Worm (Caenorhabditis elegans) whole organism, L4 larva: ENCODE measurements around the gene pat-6.
A peak's percentile ranks its signal among the peaks of the same experiment; 100 is the strongest.

ENCODE experiments used
- F44E2.7 ChIP-seq: fragments of 200-800 bp; sonication (Bioruptor generic); IDR thresholded peaks from 2 replicates; pipeline ENCODE4 v2.1.2; 2022; ENCODE audit warnings: missing genetic modification characterization, missing compliant biosample characterization
- F49E8.2 ChIP-seq: sonication (generic microtip); optimal IDR thresholded peaks from 2 replicates; lab custom pipeline; 2016; ENCODE audit warnings: missing compliant biosample characterization, mild to moderate bottlenecking, missing genetic modification characterization, borderline replicate concordance
- R02D3.7 ChIP-seq: fragments of 150-350 bp; sonication (generic microtip); optimal IDR thresholded peaks from 3 replicates; lab custom pipeline; 2014; ENCODE audit warnings: missing biosample characterization, missing genetic modification characterization
- T20F7.1 ChIP-seq: fragments of 200-800 bp; sonication (Bioruptor generic); optimal IDR thresholded peaks from 2 replicates; lab custom pipeline; 2018; ENCODE audit warnings: mild to moderate bottlenecking, missing genetic modification characterization, missing compliant biosample characterization
- Y48G9A.11 ChIP-seq: fragments of 200-800 bp; sonication (Bioruptor generic); IDR thresholded peaks from 2 replicates; pipeline ENCODE4 v1.3.6; 2022; ENCODE audit warnings: missing genetic modification reagents, missing genetic modification characterization, missing compliant biosample characterization
- Y5F2A.4 ChIP-seq: fragments of 200-800 bp; sonication (Bioruptor generic); optimal IDR thresholded peaks from 2 replicates; lab custom pipeline; 2018; ENCODE audit warnings: mild to moderate bottlenecking, missing genetic modification characterization, missing compliant biosample characterization
- aha-1 ChIP-seq: fragments of 150-350 bp; peaks from one replicate; lab custom pipeline; 2014; ENCODE audit warnings: missing biosample characterization, missing genetic modification characterization
- ama-1 ChIP-seq: fragments of 150-350 bp; optimal IDR thresholded peaks from 2 replicates; lab custom pipeline; 2014; ENCODE audit warnings: inconsistent platforms, mixed read lengths
- ceh-20 ChIP-seq: fragments of 200-800 bp; sonication (Bioruptor generic); IDR thresholded peaks from 2 replicates; pipeline ENCODE4 v1.3.6; 2022; ENCODE audit warnings: missing genetic modification reagents, missing genetic modification characterization, missing compliant biosample characterization
- ceh-28 ChIP-seq: fragments of 150-350 bp; optimal IDR thresholded peaks from 2 replicates; lab custom pipeline; 2014; ENCODE audit warnings: missing biosample characterization, missing genetic modification reagents, missing genetic modification characterization
- ceh-44 ChIP-seq: fragments of 200-800 bp; sonication (Bioruptor generic); IDR thresholded peaks from 2 replicates; pipeline ENCODE4 v1.3.6; 2022; ENCODE audit warnings: missing genetic modification reagents, missing genetic modification characterization, missing compliant biosample characterization
- ceh-82 ChIP-seq: sonication (generic microtip); optimal IDR thresholded peaks from 2 replicates; lab custom pipeline; 2017; ENCODE audit warnings: missing biosample characterization, missing genetic modification characterization
- ces-1 ChIP-seq: fragments of 150-350 bp; sonication (generic microtip); optimal IDR thresholded peaks from 4 replicates; lab custom pipeline; 2014; ENCODE audit warnings: missing biosample characterization, missing genetic modification reagents, missing genetic modification characterization
- daf-16 ChIP-seq, 3 experiments: sonication (generic microtip); optimal IDR thresholded peaks; 2 replicates each; lab custom pipeline; 2016 to 2017; ENCODE audit warnings: missing genetic modification characterization in 3 of 3, missing genetic modification reagents in 3 of 3, mild to moderate bottlenecking in 2 of 3, missing compliant biosample characterization in 2 of 3, missing biosample characterization in 1 of 3, moderate library complexity in 1 of 3
- dmd-9 ChIP-seq: fragments of 200-800 bp; sonication (Bioruptor generic); IDR thresholded peaks from 2 replicates; pipeline ENCODE4 v1.3.6; 2022; ENCODE audit warnings: missing genetic modification reagents, missing genetic modification characterization, missing compliant biosample characterization
- dpl-1 ChIP-seq: fragments of 150-350 bp; optimal IDR thresholded peaks from 2 replicates; lab custom pipeline; 2014; ENCODE audit warnings: missing biosample characterization, missing genetic modification reagents, missing genetic modification characterization
- duxl-1 ChIP-seq: sonication (generic microtip); optimal IDR thresholded peaks from 2 replicates; lab custom pipeline; 2016; ENCODE audit warnings: mild to moderate bottlenecking, missing genetic modification characterization, moderate library complexity, missing compliant biosample characterization; ENCODE audit not compliant: poor library complexity
- dve-1 ChIP-seq: sonication (generic microtip); optimal IDR thresholded peaks from 2 replicates; lab custom pipeline; 2017; ENCODE audit warnings: antibody characterized with exemption, mild to moderate bottlenecking, missing genetic modification characterization, missing compliant biosample characterization; ENCODE audit not compliant: insufficient read depth
- egl-43 ChIP-seq: fragments of 200-800 bp; sonication (Bioruptor generic); IDR thresholded peaks from 2 replicates; pipeline ENCODE4 v1.3.6; 2022; ENCODE audit warnings: missing genetic modification reagents, missing genetic modification characterization, missing compliant biosample characterization
- gei-8 ChIP-seq: fragments of 200-800 bp; sonication (Bioruptor generic); optimal IDR thresholded peaks from 2 replicates; lab custom pipeline; 2018; ENCODE audit warnings: mild to moderate bottlenecking, missing genetic modification characterization, missing compliant biosample characterization
- lin-1 ChIP-seq: fragments of 200-800 bp; sonication (Bioruptor generic); IDR thresholded peaks from 2 replicates; pipeline ENCODE4 v1.3.6; 2022; ENCODE audit warnings: missing genetic modification reagents, missing genetic modification characterization, missing compliant biosample characterization
- lin-13 ChIP-seq: fragments of 150-350 bp; optimal IDR thresholded peaks from 2 replicates; lab custom pipeline; 2014; ENCODE audit warnings: missing biosample characterization, missing genetic modification reagents, missing genetic modification characterization
- lin-15B ChIP-seq: fragments of 150-350 bp; sonication (generic microtip); optimal IDR thresholded peaks from 3 replicates; lab custom pipeline; 2014; ENCODE audit warnings: missing biosample characterization, missing genetic modification characterization
- lin-29 ChIP-seq: fragments of 200-800 bp; sonication (Bioruptor generic); IDR thresholded peaks from 2 replicates; pipeline ENCODE4 v1.3.6; 2022; ENCODE audit warnings: missing genetic modification reagents, missing genetic modification characterization, missing compliant biosample characterization
- lir-3 ChIP-seq: sonication (generic microtip); optimal IDR thresholded peaks from 2 replicates; lab custom pipeline; 2016; ENCODE audit warnings: mild to moderate bottlenecking, missing genetic modification characterization, missing compliant biosample characterization
- lsy-2 ChIP-seq, 2 experiments: fragments of 150-350 bp in 1 of 2; sonication (generic microtip) in 1 of 2; optimal IDR thresholded peaks; 2 replicates each; lab custom pipeline; 2014 to 2017; ENCODE audit warnings: missing biosample characterization in 2 of 2, missing genetic modification characterization in 2 of 2
- madf-5 ChIP-seq, 2 experiments: fragments of 200-800 bp; sonication (Bioruptor generic); IDR thresholded peaks; 2 replicates each; pipeline ENCODE4 v1.3.6; 2022; ENCODE audit warnings: missing compliant biosample characterization in 2 of 2, missing genetic modification characterization in 2 of 2
- madf-9 ChIP-seq: fragments of 200-800 bp; sonication (Bioruptor generic); conservative IDR thresholded peaks from 2 replicates; pipeline ENCODE4 v1.3.6; 2022; ENCODE audit warnings: missing genetic modification reagents, missing genetic modification characterization, missing compliant biosample characterization
- mep-1 ChIP-seq: fragments of 150-350 bp; sonication (generic microtip); optimal IDR thresholded peaks from 3 replicates; lab custom pipeline; 2014; ENCODE audit warnings: missing biosample characterization, missing genetic modification characterization
- mes-2 ChIP-seq: sonication (generic microtip); optimal IDR thresholded peaks from 2 replicates; lab custom pipeline; 2016; ENCODE audit warnings: missing genotype, mild to moderate bottlenecking, missing genetic modification characterization, missing compliant biosample characterization; ENCODE audit not compliant: poor library complexity, severe bottlenecking
- mxl-3 ChIP-seq: fragments of 200-800 bp; sonication (Bioruptor generic); optimal IDR thresholded peaks from 2 replicates; lab custom pipeline; 2018; ENCODE audit warnings: mild to moderate bottlenecking, missing genetic modification characterization, missing compliant biosample characterization
- nhr-10 ChIP-seq: fragments of 150-350 bp; optimal IDR thresholded peaks from 2 replicates; lab custom pipeline; 2014; ENCODE audit warnings: missing biosample characterization, missing genetic modification characterization
- nhr-102 ChIP-seq: sonication (generic microtip); optimal IDR thresholded peaks from 2 replicates; lab custom pipeline; 2016; ENCODE audit warnings: mild to moderate bottlenecking, missing genetic modification characterization, moderate library complexity, missing compliant biosample characterization
- nhr-11 ChIP-seq: fragments of 150-350 bp; optimal IDR thresholded peaks from 2 replicates; lab custom pipeline; 2014; ENCODE audit warnings: missing biosample characterization, missing genetic modification characterization
- nhr-111 ChIP-seq: fragments of 200-800 bp; sonication (Bioruptor generic); optimal IDR thresholded peaks from 2 replicates; lab custom pipeline; 2018; ENCODE audit warnings: mild to moderate bottlenecking, missing genetic modification characterization, missing compliant biosample characterization
- nhr-28 ChIP-seq: fragments of 150-350 bp; optimal IDR thresholded peaks from 2 replicates; lab custom pipeline; 2014; ENCODE audit warnings: missing biosample characterization, missing genetic modification characterization
- nhr-41 ChIP-seq: fragments of 200-800 bp; sonication (Bioruptor generic); IDR thresholded peaks from 2 replicates; pipeline ENCODE4 v1.3.6; 2022; ENCODE audit warnings: missing genetic modification reagents, missing genetic modification characterization, missing compliant biosample characterization
- nhr-6 ChIP-seq: fragments of 150-350 bp; optimal IDR thresholded peaks from 2 replicates; lab custom pipeline; 2014; ENCODE audit warnings: missing biosample characterization, missing genetic modification characterization
- nhr-77 ChIP-seq: fragments of 150-350 bp; optimal IDR thresholded peaks from 2 replicates; lab custom pipeline; 2014; ENCODE audit warnings: missing biosample characterization, missing genetic modification characterization
- php-3 ChIP-seq: fragments of 200-800 bp; sonication (Bioruptor generic); IDR thresholded peaks from 2 replicates; pipeline ENCODE4 v1.3.6; 2022; ENCODE audit warnings: missing genetic modification reagents, missing genetic modification characterization, missing compliant biosample characterization
- rbr-2 ChIP-seq: sonication (generic microtip); optimal IDR thresholded peaks from 2 replicates; lab custom pipeline; 2016; ENCODE audit warnings: missing genotype, missing genetic modification characterization, missing compliant biosample characterization
- saeg-2 ChIP-seq: fragments of 200-800 bp; sonication (Bioruptor generic); IDR thresholded peaks from 2 replicates; pipeline ENCODE4 v1.3.6; 2022; ENCODE audit warnings: missing genetic modification reagents, missing genetic modification characterization, missing compliant biosample characterization
- skn-1 ChIP-seq: fragments of 150-350 bp; optimal IDR thresholded peaks from 2 replicates; lab custom pipeline; 2014; ENCODE audit warnings: missing biosample characterization, missing genetic modification characterization
- tra-1 ChIP-seq: fragments of 200-800 bp; sonication (Bioruptor generic); IDR thresholded peaks from 2 replicates; pipeline ENCODE4 v1.3.6; 2022; ENCODE audit warnings: missing genetic modification reagents, missing genetic modification characterization, missing compliant biosample characterization
- unc-62 ChIP-seq, 3 experiments: fragments of 150-350 bp in 1 of 3; sonication (generic microtip); optimal IDR thresholded peaks in 2 of 3; peaks in 1 of 3; 1 replicate in 1 of 3; 2 replicates in 2 of 3; lab custom pipeline; 2014 to 2017; ENCODE audit warnings: missing biosample characterization in 3 of 3, missing genetic modification characterization in 3 of 3, missing genetic modification reagents in 3 of 3, missing genotype in 1 of 3
- zag-1 ChIP-seq: fragments of 150-350 bp; optimal IDR thresholded peaks from 2 replicates; lab custom pipeline; 2014; ENCODE audit warnings: missing biosample characterization, missing genetic modification characterization
- zfp-2 ChIP-seq: sonication (generic microtip); optimal IDR thresholded peaks from 2 replicates; lab custom pipeline; 2016; ENCODE audit warnings: mild to moderate bottlenecking, missing genetic modification characterization, missing compliant biosample characterization
- ztf-11 ChIP-seq: fragments of 150-350 bp; optimal IDR thresholded peaks from 2 replicates; lab custom pipeline; 2014; ENCODE audit warnings: missing biosample characterization, missing genetic modification characterization
- ztf-7 ChIP-seq: fragments of 150-350 bp; optimal IDR thresholded peaks from 2 replicates; lab custom pipeline; 2014; ENCODE audit warnings: missing biosample characterization, missing genetic modification characterization

Gene pat-6

ce11 chrIV:257095-257494, 6.9 kb downstream of the pat-6 start, which contains the start of gene R02D3.8 (continued):
- TF ChIP-seq nhr-111 (GFP tag; lab: Kevin White, UChicago) = no peak
- TF ChIP-seq gei-8 = no peak
- TF ChIP-seq lir-3 = no peak
- no peak for TF ChIP-seq zfp-2 (tag; lab: Kevin White, UChicago)
- TF ChIP-seq dmd-9 = no peak
- no peak for TF ChIP-seq saeg-2 (GFP tag; lab: Robert Waterston, UW)
- no peak for TF ChIP-seq ceh-82
- no peak for TF ChIP-seq php-3 (GFP tag; lab: Robert Waterston, UW)
- no peak for TF ChIP-seq daf-16 (GFP tag; optimal IDR thresholded peaks at IDR 0.05; lab: Kevin White, UChicago)
- peak; percentile 29 for TF ChIP-seq daf-16 (tag; optimal IDR thresholded peaks at IDR 0.05; lab: Kevin White, UChicago)
- TF ChIP-seq ceh-44 (GFP tag; lab: Robert Waterston, UW) = no peak
- no peak for TF ChIP-seq nhr-77
- no peak for TF ChIP-seq lin-29
- no peak for TF ChIP-seq ces-1 (GFP tag; lab: Kevin White, UChicago)
- TF ChIP-seq rbr-2 (tag; lab: Kevin White, UChicago) = no peak
- no peak for TF ChIP-seq tra-1 (GFP tag; lab: Robert Waterston, UW)
- peak; percentile 94 for TF ChIP-seq mes-2 (tag; lab: Kevin White, UChicago)
- TF ChIP-seq Y48G9A.11 (GFP tag; lab: Robert Waterston, UW) = no peak
- no peak for TF ChIP-seq lin-15B (tag; lab: Kevin White, UChicago)
- TF ChIP-seq F49E8.2 (tag; lab: Kevin White, UChicago) = no peak
- TF ChIP-seq F44E2.7 (GFP tag; lab: Robert Waterston, UW) = no peak
- TF ChIP-seq T20F7.1 (GFP tag; lab: Kevin White, UChicago) = no peak
- peak; percentile 98 for TF ChIP-seq R02D3.7 (tag; lab: Kevin White, UChicago)
- peak; percentile 27 for TF ChIP-seq duxl-1 (tag; lab: Kevin White, UChicago)
- no peak for TF ChIP-seq zag-1 (tag; lab: Kevin White, UChicago)
- no peak for TF ChIP-seq nhr-41 (GFP tag; lab: Robert Waterston, UW)
- no peak for TF ChIP-seq ztf-11
- TF ChIP-seq ceh-20 (GFP tag; lab: Robert Waterston, UW) = no peak
- TF ChIP-seq mxl-3 = no peak

ce11 chrIV:255379-255857, 8.6 kb downstream of the pat-6 start, which contains the start of gene rcat-1:
TSS of gene rcat-1 (minus strand) at chrIV:255429.
- no peak for TF ChIP-seq madf-9 (GFP tag; lab: Robert Waterston, UW)
- TF ChIP-seq daf-16 (GFP tag; optimal IDR thresholded peaks at IDR 0.05; lab: Kevin White, UChicago) = no peak
- no peak for TF ChIP-seq daf-16 (tag; optimal IDR thresholded peaks at IDR 0.05; lab: Kevin White, UChicago)
- peak; percentile 83 for TF ChIP-seq dve-1
- TF ChIP-seq aha-1 = no peak
- no peak for TF ChIP-seq egl-43 (GFP tag; lab: Robert Waterston, UW)
- TF ChIP-seq nhr-77 = peak; percentile 85
- no peak for TF ChIP-seq nhr-102 (tag; lab: Kevin White, UChicago)
- TF ChIP-seq php-3 (GFP tag; lab: Robert Waterston, UW) = 0 out of 2 replicates have a peak, but pooled peaks have one; percentile 12
- no peak for TF ChIP-seq tra-1 (GFP tag; lab: Robert Waterston, UW)
- no peak for TF ChIP-seq ceh-82
- TF ChIP-seq madf-5 (GFP tag; IDR thresholded peaks at IDR 0.05; lab: Robert Waterston, UW) = no peak
- TF ChIP-seq lsy-2 (tag; optimal IDR thresholded peaks at IDR 0.05; lab: Kevin White, UChicago) = peak; percentile 29 to 90
- TF ChIP-seq nhr-28 (tag; lab: Kevin White, UChicago) = peak; percentile 47
- peak; percentile 89 for TF ChIP-seq nhr-6 (tag; lab: Kevin White, UChicago)
- peak; percentile 100 for TF ChIP-seq R02D3.7 (tag; lab: Kevin White, UChicago)
- TF ChIP-seq nhr-11 (tag; lab: Kevin White, UChicago) = peak; percentile 73
- TF ChIP-seq lin-15B (tag; lab: Kevin White, UChicago) = peak; percentile 61
- peak; percentile 71 for TF ChIP-seq lin-13 (GFP tag; lab: Kevin White, UChicago)
- TF ChIP-seq Y5F2A.4 (GFP tag; lab: Kevin White, UChicago) = no peak
- TF ChIP-seq unc-62 (GFP tag; optimal IDR thresholded peaks at IDR 0.05 in 1 of 2; lab: Kevin White, UChicago) = peak in 1 of 2 experiments; percentile 49
- TF ChIP-seq unc-62 (tag; optimal IDR thresholded peaks at IDR 0.05; lab: Kevin White, UChicago) = no peak
- TF ChIP-seq ama-1 (lab: Kevin White, UChicago) = peak; percentile 42
- peak; percentile 95 for TF ChIP-seq dpl-1 (GFP tag; lab: Kevin White, UChicago)
- no peak for TF ChIP-seq nhr-10 (tag; lab: Kevin White, UChicago)
- TF ChIP-seq lin-29 = no peak
- TF ChIP-seq ztf-7 (tag; lab: Kevin White, UChicago) = peak; percentile 22
- TF ChIP-seq ceh-28 (tag; lab: Kevin White, UChicago) = no peak
- no peak for TF ChIP-seq lin-1 (GFP tag; lab: Robert Waterston, UW)
- TF ChIP-seq skn-1 = no peak
- TF ChIP-seq mep-1 (tag; lab: Kevin White, UChicago) = peak; percentile 74
